Worm (Caenorhabditis elegans): ENCODE results near the gene F09E5.14.

F09E5.14 gene

ce11 chrII:5344775-5345174 is at the start of gene F09E5.14:
F09E5.14 (minus strand) TSS chrII:5344875.
- TF ChIP-seq nhr-76 (tag; optimal IDR thresholded peaks at IDR 0.05) (no peak), lin-32 (GFP tag; optimal IDR thresholded peaks at IDR 0.05) (no peak), flh-1 (GFP tag; optimal IDR thresholded peaks at IDR 0.05) (no peak), bed-3 (GFP tag; optimal IDR thresholded peaks at IDR 0.05) (no peak), lin-13 (tag; optimal IDR thresholded peaks at IDR 0.05) (no peak), ham-2 (GFP tag; optimal IDR thresholded peaks at IDR 0.05) (no peak), elt-3 (tag; optimal IDR thresholded peaks at IDR 0.05) (no peak)

ce11 chrII:5393090-5393489 is 48.4 kb upstream of the F09E5.14 start, which contains the start of gene brap-2:
brap-2 (minus strand) TSS chrII:5393190.
- no peak for TF ChIP-seq sptf-1 (tag; optimal IDR thresholded peaks at IDR 0.05)
- TF ChIP-seq zip-8 (tag; optimal IDR thresholded peaks at IDR 0.05): no peak
- no peak for TF ChIP-seq hlh-1 (tag; optimal IDR thresholded peaks at IDR 0.05)
- no peak for TF ChIP-seq unc-120 (tag; optimal IDR thresholded peaks at IDR 0.05; ENCODE audit: poor library complexity, severe bottlenecking)
- no peak for TF ChIP-seq nhr-237 (tag; optimal IDR thresholded peaks at IDR 0.05)
- TF ChIP-seq nhr-28 (tag; optimal IDR thresholded peaks at IDR 0.05): no peak
- no peak for TF ChIP-seq mep-1 (tag; optimal IDR thresholded peaks at IDR 0.05)
- TF ChIP-seq snpc-4 (tag; optimal IDR thresholded peaks at IDR 0.05): no peak
- TF ChIP-seq sem-2 (GFP tag; optimal IDR thresholded peaks at IDR 0.05): no peak
- no peak for TF ChIP-seq mab-5 (tag; optimal IDR thresholded peaks at IDR 0.05)

- TF ChIP-seq ceh-39 (tag; optimal IDR thresholded peaks at IDR 0.05): no peak
- TF ChIP-seq ceh-43 (GFP tag; optimal IDR thresholded peaks at IDR 0.05): no peak
- no peak for TF ChIP-seq ceh-83 (GFP tag; optimal IDR thresholded peaks at IDR 0.05)
- TF ChIP-seq mls-2 (tag; optimal IDR thresholded peaks at IDR 0.05): no peak
- no peak for TF ChIP-seq ztf-11 (tag; optimal IDR thresholded peaks at IDR 0.05)
- no peak for TF ChIP-seq blmp-1 (tag; optimal IDR thresholded peaks at IDR 0.05)
- TF ChIP-seq nhr-12 (tag; optimal IDR thresholded peaks at IDR 0.05): no peak
- no peak for TF ChIP-seq lin-32 (GFP tag; optimal IDR thresholded peaks at IDR 0.05)
- TF ChIP-seq snpc-4 (tag; optimal IDR thresholded peaks at IDR 0.05): no peak
- TF ChIP-seq hlh-1 (tag; optimal IDR thresholded peaks at IDR 0.05): no peak
- TF ChIP-seq bed-3 (GFP tag; optimal IDR thresholded peaks at IDR 0.05): no peak
- TF ChIP-seq ces-1 (GFP tag; optimal IDR thresholded peaks at IDR 0.05): no peak
- no peak for TF ChIP-seq lsy-2 (tag; optimal IDR thresholded peaks at IDR 0.05)
- TF ChIP-seq nhr-237 (tag; optimal IDR thresholded peaks at IDR 0.05): no peak
- no peak for TF ChIP-seq unc-62 (GFP tag; optimal IDR thresholded peaks at IDR 0.05)
These were observed 46.8 kb upstream of the F09E5.14 start for ce11 chrII:5391447-5391846.

- TF ChIP-seq unc-120 (tag; optimal IDR thresholded peaks at IDR 0.05; ENCODE audit: poor library complexity, severe bottlenecking) (peak; percentile 50), hlh-1 (tag; optimal IDR thresholded peaks at IDR 0.05) (peak; percentile 25), ces-1 (GFP tag; optimal IDR thresholded peaks at IDR 0.05) (peak; percentile 34), sptf-1 (tag; optimal IDR thresholded peaks at IDR 0.05) (peak; percentile 71), flh-1 (GFP tag; optimal IDR thresholded peaks at IDR 0.05) (no peak), drap-1 (GFP tag; optimal IDR thresholded peaks at IDR 0.05) (peak; percentile 25), M03D4.4 (tag; optimal IDR thresholded peaks at IDR 0.05) (peak; percentile 46), pha-4 (tag; optimal IDR thresholded peaks at IDR 0.05) (peak; percentile 82), ham-2 (GFP tag; optimal IDR thresholded peaks at IDR 0.05) (no peak), mep-1 (tag; optimal IDR thresholded peaks at IDR 0.05) (peak; percentile 92), nhr-12 (tag; optimal IDR thresholded peaks at IDR 0.05) (no peak), nhr-76 (tag; optimal IDR thresholded peaks at IDR 0.05) (no peak), nhr-237 (tag; optimal IDR thresholded peaks at IDR 0.05) (peak; percentile 74), ceh-83 (GFP tag; optimal IDR thresholded peaks at IDR 0.05) (peak; percentile 2), mls-2 (tag; optimal IDR thresholded peaks at IDR 0.05) (peak; percentile 61), zip-8 (tag; optimal IDR thresholded peaks at IDR 0.05) (peak; percentile 19), lin-13 (tag; optimal IDR thresholded peaks at IDR 0.05) (peak; percentile 75), ztf-11 (tag; optimal IDR thresholded peaks at IDR 0.05) (no peak), mab-5 (tag; optimal IDR thresholded peaks at IDR 0.05) (no peak), lin-32 (GFP tag; optimal IDR thresholded peaks at IDR 0.05) (no peak), lsy-2 (tag; optimal IDR thresholded peaks at IDR 0.05) (peak; percentile 78), unc-62 (GFP tag; optimal IDR thresholded peaks at IDR 0.05) (peak; percentile 7), bed-3 (GFP tag; optimal IDR thresholded peaks at IDR 0.05) (no peak), nhr-28 (tag; optimal IDR thresholded peaks at IDR 0.05) (no peak), cnd-1 (tag; optimal IDR thresholded peaks at IDR 0.05) (no peak)
These were observed 45.2 kb upstream of the F09E5.14 start, which contains the start of gene ndx-6 for ce11 chrII:5389831-5390323. ndx-6 (minus strand) TSS chrII:5389881.

Data from whole organism, mixed stage, embryonic.